Worm (Caenorhabditis elegans) whole organism, late embryonic: ENCODE data around the gene C34D10.5.

Experiments
- ama-1 ChIP-seq: fragments of 150-350 bp; optimal IDR thresholded peaks from 2 replicates; lab custom pipeline; 2014
- ceh-18 ChIP-seq: sonication (generic microtip); optimal IDR thresholded peaks from 2 replicates; lab custom pipeline; 2016; ENCODE audit warnings: missing genetic modification characterization, missing compliant biosample characterization
- ceh-19 ChIP-seq: fragments of 200-800 bp; sonication (Bioruptor generic); optimal IDR thresholded peaks from 2 replicates; lab custom pipeline; 2018; ENCODE audit warnings: mild to moderate bottlenecking, missing genetic modification characterization, missing compliant biosample characterization
- ceh-24 ChIP-seq: sonication (generic microtip); optimal IDR thresholded peaks from 2 replicates; lab custom pipeline; 2016; ENCODE audit warnings: mild to moderate bottlenecking, missing genetic modification characterization, missing compliant biosample characterization
- dmd-4 ChIP-seq: sonication (generic microtip); optimal IDR thresholded peaks from 2 replicates; lab custom pipeline; 2016; ENCODE audit warnings: borderline replicate concordance, missing genetic modification characterization, missing compliant biosample characterization
- fkh-10 ChIP-seq: fragments of 150-350 bp; optimal IDR thresholded peaks from 2 replicates; lab custom pipeline; 2014; ENCODE audit warnings: missing biosample characterization, missing genetic modification reagents, missing genetic modification characterization
- lin-11 ChIP-seq: fragments of 200-800 bp; sonication (Bioruptor generic); optimal IDR thresholded peaks from 2 replicates; lab custom pipeline; 2018; ENCODE audit warnings: mild to moderate bottlenecking, missing genetic modification characterization, missing compliant biosample characterization
- nhr-11 ChIP-seq: fragments of 150-350 bp; optimal IDR thresholded peaks from 2 replicates; lab custom pipeline; 2014; ENCODE audit warnings: missing biosample characterization, missing genetic modification characterization
- sdc-2 ChIP-seq: sonication (generic microtip); optimal IDR thresholded peaks from 2 replicates; lab custom pipeline; 2016; ENCODE audit warnings: missing genotype, missing genetic modification characterization, missing compliant biosample characterization
- sox-4 ChIP-seq: sonication (generic microtip); optimal IDR thresholded peaks from 2 replicates; lab custom pipeline; 2017; ENCODE audit warnings: mild to moderate bottlenecking, missing genetic modification characterization, inconsistent platforms, missing compliant biosample characterization
- zip-5 ChIP-seq: sonication (generic microtip); optimal IDR thresholded peaks from 2 replicates; lab custom pipeline; 2016; ENCODE audit warnings: missing genetic modification characterization, missing compliant biosample characterization

ce11 chrX:8048637-8049036 is 30.8 kb downstream of the C34D10.5 start:
- TF ChIP-seq ama-1 (no peak), sox-4 (no peak), fkh-10 (GFP tag; lab: Kevin White, UChicago) (no peak), dmd-4 (no peak), lin-11 (no peak), ceh-18 (no peak), nhr-11 (no peak), ceh-24 (tag; lab: Kevin White, UChicago) (no peak), ceh-19 (no peak), sdc-2 (tag; lab: Kevin White, UChicago) (peak; percentile 96), zip-5 (no peak)
